Fruit fly (Drosophila melanogaster): ENCODE data around the gene CG6980.

CG6980 gene

dm6 chr3R:24813637-24814301 is 6.3 kb downstream of the CG6980 start, which contains the start of the genes lili and CG34150 (continued):
- TF ChIP-seq CG6254 (GFP tag; optimal IDR thresholded peaks at IDR 0.05), result peak; percentile 15
- peak; percentile 75 for TF ChIP-seq Fer3 (tag; optimal IDR thresholded peaks at IDR 0.05)
- TF ChIP-seq org-1 (GFP tag; optimal IDR thresholded peaks at IDR 0.05), result no peak
- no peak for TF ChIP-seq CG14965 (GFP tag; optimal IDR thresholded peaks at IDR 0.05; ENCODE audit: borderline replicate concordance)
- TF ChIP-seq Med (GFP tag), result peak; percentile 96
- TF ChIP-seq onecut (GFP tag; IDR thresholded peaks at IDR 0.05), result peak; percentile 47
- TF ChIP-seq CG11398 (GFP tag; optimal IDR thresholded peaks at IDR 0.05), result no peak
- peak; percentile 75 for TF ChIP-seq hbn (GFP tag; IDR thresholded peaks at IDR 0.05; ENCODE audit: partially characterized antibody)
- no peak; the same call in none of the 2 replicates for TF ChIP-seq CG11247 (GFP tag; IDR thresholded peaks at IDR 0.05)
- 0 out of 2 replicates have a peak, but pooled peaks have one; percentile 26 for TF ChIP-seq CG14667 (GFP tag; IDR thresholded peaks at IDR 0.05)
- peak; percentile 76 for TF ChIP-seq bab2 (GFP tag; optimal IDR thresholded peaks at IDR 0.05)
- TF ChIP-seq Opbp (GFP tag; IDR thresholded peaks at IDR 0.05; ENCODE audit: partially characterized antibody), result peak; percentile 71; the same call in 2 of the 3 replicates
- peak; percentile 63 for TF ChIP-seq kay (GFP tag; optimal IDR thresholded peaks at IDR 0.05)
- TF ChIP-seq CG2199 (GFP tag; IDR thresholded peaks at IDR 0.05), result no peak
- peak; percentile 80 for TF ChIP-seq mam (GFP tag; optimal IDR thresholded peaks at IDR 0.05)
- TF ChIP-seq CG7839 (tag; optimal IDR thresholded peaks at IDR 0.05), result peak; percentile 74
- no peak for TF ChIP-seq CG15011 (GFP tag; optimal IDR thresholded peaks at IDR 0.05)
- 0 out of 2 replicates have a peak, but pooled peaks have one; percentile 39 for TF ChIP-seq ro (GFP tag; IDR thresholded peaks at IDR 0.05)
- TF ChIP-seq Sox102F (GFP tag; optimal IDR thresholded peaks at IDR 0.05), result no peak
- peak; percentile 92 for TF ChIP-seq trem (tag; optimal IDR thresholded peaks at IDR 0.05)
- peak; percentile 58 for TF ChIP-seq CG13123 (GFP tag; optimal IDR thresholded peaks at IDR 0.05)
- peak; percentile 36 for TF ChIP-seq CG7987 (GFP tag; optimal IDR thresholded peaks at IDR 0.05)
- TF ChIP-seq ttk (GFP tag; IDR thresholded peaks at IDR 0.05), result 0 out of 2 replicates have a peak, but pooled peaks have one; percentile 47
- no peak for TF ChIP-seq danr (GFP tag; IDR thresholded peaks at IDR 0.05)
- no peak for TF ChIP-seq pros (GFP tag; optimal IDR thresholded peaks at IDR 0.05)
- peak; percentile 67; the same call in 1 of the 3 replicates for TF ChIP-seq hb (GFP tag; IDR thresholded peaks at IDR 0.05; ENCODE audit: partially characterized antibody)
- TF ChIP-seq Aef1 (GFP tag; IDR thresholded peaks at IDR 0.05), result peak; percentile 71
- peak; percentile 54 for TF ChIP-seq CG33213 (GFP tag; optimal IDR thresholded peaks at IDR 0.05)
- peak; percentile 76 for TF ChIP-seq CG11504 (tag; optimal IDR thresholded peaks at IDR 0.05)
- peak; percentile 67 for TF ChIP-seq fd3F (GFP tag; optimal IDR thresholded peaks at IDR 0.05)
- TF ChIP-seq CG6813 (GFP tag; optimal IDR thresholded peaks at IDR 0.05), result no peak
- peak; percentile 88 for TF ChIP-seq Dll (GFP tag; IDR thresholded peaks at IDR 0.05; ENCODE audit: partially characterized antibody)
- peak; percentile 74 for TF ChIP-seq CG7786 (GFP tag; optimal IDR thresholded peaks at IDR 0.05)
- TF ChIP-seq CkIIα-i1 (GFP tag; IDR thresholded peaks at IDR 0.05), result no peak
- TF ChIP-seq Mad (GFP tag; optimal IDR thresholded peaks at IDR 0.05), result peak; percentile 87
- no peak for TF ChIP-seq dati (GFP tag; IDR thresholded peaks at IDR 0.05)
- TF ChIP-seq dmrt99B (tag; optimal IDR thresholded peaks at IDR 0.05), result no peak
- peak; percentile 3 for TF ChIP-seq CG1603 (tag; optimal IDR thresholded peaks at IDR 0.05)
- peak; percentile 85 for TF ChIP-seq CG34224 (GFP tag; IDR thresholded peaks at IDR 0.05; ENCODE audit: partially characterized antibody)
- peak; percentile 41 for TF ChIP-seq sima (GFP tag; optimal IDR thresholded peaks at IDR 0.05)
- no peak for TF ChIP-seq Hr78 (GFP tag; optimal IDR thresholded peaks at IDR 0.05)
- TF ChIP-seq CG11696 (GFP tag; IDR thresholded peaks at IDR 0.05), result no peak
- TF ChIP-seq TFAM (GFP tag; optimal IDR thresholded peaks at IDR 0.05), result no peak
- TF ChIP-seq lola (GFP tag; optimal IDR thresholded peaks at IDR 0.05), result peak in 1 of 3 experiments; percentile 74
- TF ChIP-seq CG6689 (GFP tag; IDR thresholded peaks at IDR 0.05), result peak; percentile 80
- TF ChIP-seq CG12071 (GFP tag; optimal IDR thresholded peaks at IDR 0.05), result no peak
- TF ChIP-seq pnt (GFP tag; optimal IDR thresholded peaks at IDR 0.05), result peak; percentile 3
- TF ChIP-seq HHEX (GFP tag; optimal IDR thresholded peaks at IDR 0.05), result no peak

Measured in whole organism, embryonic.